Fruit fly (Drosophila melanogaster) ovary, adult (tissue): ENCODE results near the gene CG42819.
A peak's percentile ranks its signal among the peaks of the same experiment; 100 is the strongest.

Source experiments
- CG17801 ChIP-seq: fragments of 200-800 bp; optimal IDR thresholded peaks from 2 replicates; lab custom pipeline; 2019; ENCODE audit warnings: missing biosample characterization, mild to moderate bottlenecking, missing genetic modification characterization, moderate library complexity; ENCODE audit not compliant: partially characterized antibody

The CG42819 gene

dm6 chr2L:8364006-8364956 lies 24.9 kb downstream of the CG42819 start, which contains the start of the genes RpS13 and CSN8:
TSS of gene RpS13 (minus strand) at chr2L:8364662.
TSS of gene CSN8 (plus strand) at chr2L:8364855.
- TF ChIP-seq CG17801 (GFP tag; lab: Kevin White, UChicago) = peak; percentile 53

- TF ChIP-seq CG17801 (GFP tag; lab: Kevin White, UChicago) = no peak
Observed at dm6 chr2L:8362955-8363285, 26.2 kb downstream of the CG42819 start.

- TF ChIP-seq CG17801 (GFP tag; lab: Kevin White, UChicago) = peak; percentile 63
Observed at dm6 chr2L:8362273-8362954, 26.7 kb downstream of the CG42819 start, which contains the start of gene CG7627. TSS of gene CG7627 (minus strand) at chr2L:8362469.

dm6 chr2L:8361204-8361952 lies 27.8 kb downstream of the CG42819 start:
- peak; percentile 89 for TF ChIP-seq CG17801 (GFP tag; lab: Kevin White, UChicago)

- TF ChIP-seq CG17801 (GFP tag; lab: Kevin White, UChicago) = no peak
Observed at dm6 chr2L:8355419-8355818, 33.7 kb downstream of the CG42819 start.

dm6 chr2L:8351864-8352263 lies 37.3 kb downstream of the CG42819 start, which contains the start of gene Mur29B:
TSS of gene Mur29B (plus strand) at chr2L:8352187.
- TF ChIP-seq CG17801 (GFP tag; lab: Kevin White, UChicago) = no peak

dm6 chr2L:8351333-8351732 lies 37.8 kb downstream of the CG42819 start:
- TF ChIP-seq CG17801 (GFP tag; lab: Kevin White, UChicago) = no peak

- no peak for TF ChIP-seq CG17801 (GFP tag; lab: Kevin White, UChicago)
Observed at dm6 chr2L:8350560-8351171, 38.5 kb downstream of the CG42819 start.

- no peak for TF ChIP-seq CG17801 (GFP tag; lab: Kevin White, UChicago)
Observed at dm6 chr2L:8346260-8346659, 42.9 kb downstream of the CG42819 start, which contains the start of gene CG7778. TSS of gene CG7778 (plus strand) at chr2L:8346620.

- TF ChIP-seq CG17801 (GFP tag; lab: Kevin White, UChicago) = no peak
Observed at dm6 chr2L:8344536-8344935, 44.6 kb downstream of the CG42819 start.

- TF ChIP-seq CG17801 (GFP tag; lab: Kevin White, UChicago) = no peak
Observed at dm6 chr2L:8342395-8342794, 46.7 kb downstream of the CG42819 start, which contains the start of gene CG14273. TSS of gene CG14273 (plus strand) at chr2L:8342695.

- TF ChIP-seq CG17801 (GFP tag; lab: Kevin White, UChicago) = no peak
Observed at dm6 chr2L:8339751-8340349, 49.3 kb downstream of the CG42819 start.
